Fruit fly (Drosophila melanogaster): ENCODE data around the gene Rpt3R.

DNA sequence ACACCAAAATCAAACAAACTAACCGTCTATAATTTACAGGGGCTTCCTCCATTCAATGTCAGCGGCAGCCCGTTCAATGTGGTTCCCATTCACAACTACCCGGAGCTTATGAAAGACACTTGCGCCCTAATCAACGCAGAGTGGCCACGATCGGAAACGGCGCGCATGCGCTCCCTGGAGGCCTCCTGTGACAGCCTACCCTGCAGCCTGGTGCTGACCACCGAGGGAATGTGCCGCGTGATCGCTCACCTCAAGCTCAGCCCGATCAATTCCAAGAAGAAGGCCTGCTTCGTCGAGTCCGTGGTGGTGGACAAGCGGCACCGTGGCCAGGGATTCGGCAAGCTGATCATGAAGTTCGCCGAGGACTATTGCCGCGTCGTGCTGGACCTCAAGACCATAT, 12.6 kb upstream of the Rpt3R start, which contains the start of gene MED6:
- TF ChIP-seq Crg-1 (GFP tag; optimal IDR thresholded peaks at IDR 0.05) (no peak), CG14711 (tag; optimal IDR thresholded peaks at IDR 0.05) (no peak), CG11617 (GFP tag; optimal IDR thresholded peaks at IDR 0.05) (no peak), CG1620 (GFP tag; optimal IDR thresholded peaks at IDR 0.05) (no peak), kay (GFP tag; ENCODE audit: borderline replicate concordance) (no peak), cic (GFP tag; optimal IDR thresholded peaks at IDR 0.05) (no peak), CG7045 (GFP tag; optimal IDR thresholded peaks at IDR 0.05) (no peak), CG7101 (tag; optimal IDR thresholded peaks at IDR 0.05) (no peak), CG5204 (GFP tag; optimal IDR thresholded peaks at IDR 0.05) (no peak), Clk (GFP tag; optimal IDR thresholded peaks at IDR 0.05) (no peak), cnc (optimal IDR thresholded peaks at IDR 0.05) (no peak)
